Worm (Caenorhabditis elegans): ENCODE results near the gene rps-2.
A peak's percentile ranks its signal among the peaks of the same experiment; 100 is the strongest.

ce11 chrIV:7909455-7910141 lies 16.6 kb downstream of the rps-2 start:
- TF ChIP-seq med-1 (GFP tag; optimal IDR thresholded peaks at IDR 0.05; ENCODE audit: insufficient read depth), result no peak
- TF ChIP-seq flt-1 (GFP tag; IDR thresholded peaks at IDR 0.05), result peak; percentile 47; the same call in 1 of the 2 replicates
- TF ChIP-seq ref-1 (GFP tag; conservative IDR thresholded peaks at IDR 0.05), result no peak
- no peak for TF ChIP-seq ztf-23 (GFP tag; IDR thresholded peaks at IDR 0.05)

Measured in whole organism, midembryonic.